Worm (Caenorhabditis elegans): Measurements from ENCODE around the gene F08C6.18.

F08C6.18 gene

ce11 chrX:7582223-7582622, 8.8 kb upstream of the F08C6.18 start:
- TF ChIP-seq dpff-1 (tag; optimal IDR thresholded peaks at IDR 0.05) (no peak), attf-3 (GFP tag; conservative IDR thresholded peaks at IDR 0.05) (no peak), hmg-1.2 (GFP tag; IDR thresholded peaks at IDR 0.05) (no peak)

ce11 chrX:7578308-7578707, 4.9 kb upstream of the F08C6.18 start:
- TF ChIP-seq let-607 (tag; optimal IDR thresholded peaks at IDR 0.05) (peak; percentile 20 to 46), atf-7 (tag; optimal IDR thresholded peaks at IDR 0.05) (peak; percentile 38), F37B4.10 (GFP tag; IDR thresholded peaks at IDR 0.05) (no peak), dox-1 (GFP tag; IDR thresholded peaks at IDR 0.05) (0 out of 2 replicates have a peak, but pooled peaks have one; percentile 22), ama-1 (optimal IDR thresholded peaks at IDR 0.05) (no peak), ama-1 (GFP tag; optimal IDR thresholded peaks at IDR 0.05) (no peak), cebp-1 (GFP tag; IDR thresholded peaks at IDR 0.05) (no peak), cebp-1 (tag; optimal IDR thresholded peaks at IDR 0.05) (peak; percentile 74), nhr-80 (tag; optimal IDR thresholded peaks at IDR 0.05) (peak; percentile 87)

ce11 chrX:7577458-7578158, 4.2 kb upstream of the F08C6.18 start:
- TF ChIP-seq hmg-1.2 (GFP tag; IDR thresholded peaks at IDR 0.05) (no peak), rcor-1 (GFP tag; IDR thresholded peaks at IDR 0.05) (no peak), B0019.2 (GFP tag; conservative IDR thresholded peaks at IDR 0.05) (no peak), lin-26 (GFP tag; IDR thresholded peaks at IDR 0.05) (peak; percentile 19; the same call in 1 of the 2 replicates), cebp-1 (GFP tag; IDR thresholded peaks at IDR 0.05) (peak; percentile 58; the same call in 1 of the 2 replicates), cebp-1 (tag; optimal IDR thresholded peaks at IDR 0.05) (peak; percentile 57)

ce11 chrX:7575939-7576338, 2.5 kb upstream of the F08C6.18 start:
- no peak for TF ChIP-seq Y56A3A.18 (GFP tag; IDR thresholded peaks at IDR 0.05)
- TF ChIP-seq hrde-1 (tag; optimal IDR thresholded peaks at IDR 0.05; ENCODE audit: borderline replicate concordance): no peak
- TF ChIP-seq zfh-2 (GFP tag; conservative IDR thresholded peaks at IDR 0.05): no peak
- TF ChIP-seq B0019.2 (GFP tag; conservative IDR thresholded peaks at IDR 0.05): no peak
- no peak for TF ChIP-seq nfyb-1 (GFP tag; IDR thresholded peaks at IDR 0.05)
- no peak for TF ChIP-seq nhr-120 (GFP tag; IDR thresholded peaks at IDR 0.05)
- no peak for TF ChIP-seq F55B11.4 (tag; optimal IDR thresholded peaks at IDR 0.05; ENCODE audit: borderline replicate concordance, insufficient read depth)
- peak in 1 of 2 experiments; percentile 23 for TF ChIP-seq let-607 (tag; optimal IDR thresholded peaks at IDR 0.05)
- no peak for TF ChIP-seq madf-3 (GFP tag; IDR thresholded peaks at IDR 0.05)
- no peak for TF ChIP-seq cebp-1 (GFP tag; IDR thresholded peaks at IDR 0.05)
- peak; percentile 22 for TF ChIP-seq cebp-1 (tag; optimal IDR thresholded peaks at IDR 0.05)
- TF ChIP-seq F49E8.2 (tag; optimal IDR thresholded peaks at IDR 0.05; ENCODE audit: insufficient read depth): no peak
- TF ChIP-seq ets-4 (GFP tag; optimal IDR thresholded peaks at IDR 0.05): peak; percentile 24
- TF ChIP-seq attf-6 (GFP tag; IDR thresholded peaks at IDR 0.05): no peak
- no peak for TF ChIP-seq tlf-1 (GFP tag; optimal IDR thresholded peaks at IDR 0.05)
- no peak for TF ChIP-seq D2030.7 (GFP tag; IDR thresholded peaks at IDR 0.05)
- TF ChIP-seq ccch-3 (GFP tag; optimal IDR thresholded peaks at IDR 0.05): no peak
- no peak for TF ChIP-seq F33H1.4 (GFP tag; IDR thresholded peaks at IDR 0.05)
- TF ChIP-seq B0035.1 (tag; optimal IDR thresholded peaks at IDR 0.05): no peak
- TF ChIP-seq lin-54 (GFP tag; optimal IDR thresholded peaks at IDR 0.05): no peak
- peak; percentile 94 for TF ChIP-seq nhr-80 (tag; optimal IDR thresholded peaks at IDR 0.05)
- TF ChIP-seq madf-8 (GFP tag; conservative IDR thresholded peaks at IDR 0.05): no peak
